Fruit fly (Drosophila melanogaster) whole organism, larva: ENCODE results near the gene CG45154.

Experiments
- noc ChIP-seq: fragments of 200-800 bp; sonication (Bioruptor generic); optimal IDR thresholded peaks from 3 replicates; lab custom pipeline; 2019; ENCODE audit warnings: missing biosample characterization, mild to moderate bottlenecking, missing genetic modification characterization, moderate library complexity

CG45154 gene

dm6 chrX:21146941-21147340 lies at the start of gene CG45154:
TSS of gene CG45154 (minus strand) at chrX:21147041.
- no peak for TF ChIP-seq noc

dm6 chrX:21192953-21193352 lies 46.1 kb upstream of the CG45154 start, which contains the start of gene ccb:
TSS of gene ccb (plus strand) at chrX:21193253.
- no peak for TF ChIP-seq noc

- peak; percentile 49 for TF ChIP-seq noc
These were observed 19.6 kb downstream of the CG45154 start for dm6 chrX:21127267-21127666.

- TF ChIP-seq noc = no peak
These were observed 20.1 kb downstream of the CG45154 start for dm6 chrX:21126790-21127189.

- no peak for TF ChIP-seq noc
These were observed 20.8 kb downstream of the CG45154 start for dm6 chrX:21125966-21126553.

dm6 chrX:21124176-21124575 lies 22.7 kb downstream of the CG45154 start:
- TF ChIP-seq noc = peak; percentile 47

- no peak for TF ChIP-seq noc
These were observed 23.3 kb downstream of the CG45154 start, which contains the start of gene ldd for dm6 chrX:21123499-21123898. TSS of gene ldd (plus strand) at chrX:21123634.

- TF ChIP-seq noc = no peak
These were observed 29.9 kb downstream of the CG45154 start, which contains the start of the genes unc and CG15445 for dm6 chrX:21116864-21117464. TSS of gene unc (minus strand) at chrX:21116914. TSS of gene CG15445 (plus strand) at chrX:21117159.

DNA sequence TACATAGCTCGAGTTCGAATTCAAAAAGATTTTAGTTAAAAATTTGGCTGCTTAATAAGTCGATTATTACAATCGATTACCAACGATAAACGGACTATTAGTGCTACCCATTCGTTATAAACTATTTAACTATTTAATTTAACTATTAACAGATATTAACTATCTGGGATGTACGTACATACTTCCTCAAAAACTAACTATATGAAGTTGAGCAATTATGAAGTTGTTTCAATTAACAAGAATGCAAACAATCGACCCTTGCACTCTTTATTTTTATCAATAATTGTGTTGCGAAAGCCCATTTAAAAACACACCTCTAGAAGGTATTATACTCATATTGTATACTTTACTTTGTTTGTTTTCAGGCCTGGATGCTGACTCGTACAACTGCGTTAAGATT lies 40.6 kb downstream of the CG45154 start, which contains the start of gene CG1503:
TSS of gene CG1503 (minus strand) at position 101 of the 400 bp plus-strand sequence.
- no peak for TF ChIP-seq noc

- no peak for TF ChIP-seq noc
These were observed 44.7 kb downstream of the CG45154 start, which contains the start of gene CG15446 for dm6 chrX:21102106-21102505. TSS of gene CG15446 (minus strand) at chrX:21102206.
